Fruit fly (Drosophila melanogaster) whole organism, pupa: ENCODE results near the gene CG6749.

Source experiments
- CG12605 ChIP-seq: fragments of 200-800 bp; sonication (Bioruptor generic); IDR thresholded peaks from 2 replicates; pipeline ENCODE4 v1.3.6; 2022; ENCODE audit warnings: missing biosample characterization, missing genetic modification characterization
- CG13204 ChIP-seq: fragments of 200-800 bp; sonication (Bioruptor generic); optimal IDR thresholded peaks from 2 replicates; lab custom pipeline; 2018; ENCODE audit warnings: missing biosample characterization, mild to moderate bottlenecking, missing genetic modification characterization, moderate library complexity
- CG14655 ChIP-seq: fragments of 200-800 bp; sonication (Bioruptor generic); optimal IDR thresholded peaks from 3 replicates; lab custom pipeline; 2017; ENCODE audit warnings: mild to moderate bottlenecking, missing biosample characterization, missing genetic modification reagents, missing genetic modification characterization
- CG15710 ChIP-seq: fragments of 200-800 bp; sonication (Bioruptor generic); optimal IDR thresholded peaks from 2 replicates; lab custom pipeline; 2018; ENCODE audit warnings: missing biosample characterization, mild to moderate bottlenecking, missing genetic modification characterization, moderate library complexity
- CG4496 ChIP-seq: fragments of 200-800 bp; sonication (Bioruptor generic); IDR thresholded peaks from 3 replicates; pipeline ENCODE4 v1.3.6; 2022; ENCODE audit warnings: missing biosample characterization, missing genetic modification characterization
- CG8159 ChIP-seq: fragments of 200-800 bp; sonication (Bioruptor generic); optimal IDR thresholded peaks from 3 replicates; lab custom pipeline; 2018; ENCODE audit warnings: missing biosample characterization, mild to moderate bottlenecking, missing genetic modification characterization, moderate library complexity
- EcR ChIP-seq: fragments of 200-800 bp; sonication (Bioruptor generic); optimal IDR thresholded peaks from 3 replicates; lab custom pipeline; 2019; ENCODE audit warnings: missing biosample characterization, missing genetic modification characterization, mild to moderate bottlenecking, moderate library complexity, missing genetic modification reagents
- Ets98B ChIP-seq: fragments of 200-800 bp; sonication (Bioruptor generic); IDR thresholded peaks from 2 replicates; pipeline ENCODE4 v1.3.6; 2022; ENCODE audit warnings: missing biosample characterization, missing genetic modification characterization
- Pif1B ChIP-seq: fragments of 200-800 bp; sonication (Bioruptor generic); optimal IDR thresholded peaks from 3 replicates; lab custom pipeline; 2016; ENCODE audit warnings: missing biosample characterization, missing genetic modification characterization
- Snoo ChIP-seq: fragments of 200-800 bp; sonication (Bioruptor generic); optimal IDR thresholded peaks from 3 replicates; lab custom pipeline; 2017; ENCODE audit warnings: missing biosample characterization, mild to moderate bottlenecking, missing genetic modification characterization, inconsistent platforms
- fd96Ca ChIP-seq: fragments of 200-800 bp; sonication (Bioruptor generic); IDR thresholded peaks from 3 replicates; pipeline ENCODE4 v1.3.6; 2022; ENCODE audit warnings: missing biosample characterization, missing genetic modification characterization
- gl ChIP-seq: fragments of 200-800 bp; sonication (Bioruptor generic); optimal IDR thresholded peaks from 2 replicates; lab custom pipeline; 2018; ENCODE audit warnings: missing biosample characterization, mild to moderate bottlenecking, missing genetic modification characterization

DNA sequence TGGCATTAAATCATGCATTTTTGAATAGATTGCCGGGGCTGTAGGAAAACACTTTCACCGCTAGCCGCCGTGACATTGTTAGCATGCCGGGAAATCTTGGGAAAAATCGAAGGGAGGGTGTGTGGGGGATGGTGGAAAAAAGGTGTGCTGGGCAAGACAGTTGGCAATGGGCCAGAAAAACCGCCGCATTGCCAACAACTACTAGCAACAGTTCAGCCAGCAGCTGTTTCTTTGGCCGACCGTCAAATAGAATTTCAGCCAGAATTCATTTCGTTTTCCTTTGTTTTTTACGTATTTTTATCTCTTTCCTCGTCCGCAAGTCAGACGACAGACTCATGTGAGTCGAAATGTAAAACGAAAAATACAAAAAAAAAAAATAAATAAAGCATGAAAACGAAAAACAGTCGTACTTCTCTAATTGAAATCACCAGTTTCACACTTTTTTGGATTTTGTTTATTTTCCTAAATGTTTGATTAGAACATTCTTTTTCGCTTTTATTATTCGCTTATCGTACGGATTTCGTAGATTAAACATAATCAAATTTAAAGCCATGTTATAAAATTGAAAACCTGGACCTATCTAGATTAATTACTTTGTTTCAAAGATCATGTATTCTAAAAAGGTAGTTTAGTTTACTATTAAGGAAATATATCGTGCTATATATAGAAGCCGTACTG is 42.7 kb downstream of the CG6749 start:
- 0 out of 2 replicates have a peak, but pooled peaks have one; percentile 22 for TF ChIP-seq CG12605 (GFP tag; lab: Robert Waterston, UW)
- no peak for TF ChIP-seq fd96Ca (GFP tag; lab: Robert Waterston, UW)
- no peak for TF ChIP-seq Pif1B (GFP tag; lab: Kevin White, UChicago)
- peak; percentile 26 for TF ChIP-seq CG14655 (GFP tag; lab: Kevin White, UChicago)
- TF ChIP-seq Ets98B (GFP tag; lab: Robert Waterston, UW), result no peak; the same call in 1 of the 2 replicates
- TF ChIP-seq CG13204 (GFP tag; lab: Kevin White, UChicago), result no peak
- TF ChIP-seq EcR (GFP tag; lab: Kevin White, UChicago), result no peak
- TF ChIP-seq gl (tag; lab: Kevin White, UChicago), result no peak
- TF ChIP-seq CG8159 (tag; lab: Kevin White, UChicago), result no peak
- peak; percentile 37; the same call in 1 of the 3 replicates for TF ChIP-seq CG4496 (GFP tag; lab: Robert Waterston, UW)
- peak; percentile 9 for TF ChIP-seq Snoo (tag; lab: Kevin White, UChicago)
- TF ChIP-seq CG15710, result no peak
